Worm (Caenorhabditis elegans) whole organism, late embryonic: ENCODE measurements around the gene nhr-19.

Source experiments
- dmd-4 ChIP-seq: sonication (generic microtip); optimal IDR thresholded peaks from 2 replicates; lab custom pipeline; 2016; ENCODE audit warnings: borderline replicate concordance, missing genetic modification characterization, missing compliant biosample characterization
- madf-2 ChIP-seq: sonication (generic microtip); optimal IDR thresholded peaks from 2 replicates; lab custom pipeline; 2017; ENCODE audit warnings: missing genetic modification characterization, missing compliant biosample characterization
- nfya-1 ChIP-seq: sonication (generic microtip); optimal IDR thresholded peaks from 2 replicates; lab custom pipeline; 2017; ENCODE audit warnings: missing genetic modification characterization, mild to moderate bottlenecking, missing compliant biosample characterization, antibody characterized with exemption, moderate library complexity
- pax-1 ChIP-seq: fragments of 150-350 bp; optimal IDR thresholded peaks from 2 replicates; lab custom pipeline; 2014; ENCODE audit warnings: missing biosample characterization, missing genetic modification characterization
- unc-3 ChIP-seq, 2 experiments: fragments of 200-800 bp in 1 of 2; sonication (Bioruptor generic) in 1 of 2; sonication (generic microtip) in 1 of 2; conservative IDR thresholded peaks in 1 of 2; optimal IDR thresholded peaks in 1 of 2; 2 replicates each; pipeline versions ENCODE4 v1.3.6 to Lab custom; 2016 to 2022; ENCODE audit warnings: missing compliant biosample characterization in 2 of 2, missing genetic modification characterization in 2 of 2, missing genetic modification reagents in 1 of 2
- unc-55 ChIP-seq: sonication (generic microtip); optimal IDR thresholded peaks from 2 replicates; lab custom pipeline; 2017; ENCODE audit warnings: missing biosample characterization, missing genetic modification reagents, missing genetic modification characterization

- no peak for TF ChIP-seq pax-1 (tag; lab: Kevin White, UChicago)
- TF ChIP-seq dmd-4 (tag; lab: Kevin White, UChicago) = peak; percentile 42
- TF ChIP-seq madf-2 = peak; percentile 76
- TF ChIP-seq unc-55 (GFP tag; lab: Kevin White, UChicago) = no peak
- TF ChIP-seq nfya-1 (tag; lab: Kevin White, UChicago) = peak; percentile 53
- peak; percentile 80 for TF ChIP-seq unc-3 (GFP tag; conservative IDR thresholded peaks at IDR 0.05; lab: Robert Waterston, UW)
- peak; percentile 63 for TF ChIP-seq unc-3 (tag; optimal IDR thresholded peaks at IDR 0.05; lab: Kevin White, UChicago)
Observed at ce11 chrII:9566045-9566444, 39.3 kb downstream of the nhr-19 start.
